Worm (Caenorhabditis elegans) whole organism, late embryonic: Measurements from ENCODE around the gene add-1.

Experiments
- C08G9.2 ChIP-seq: sonication (generic microtip); optimal IDR thresholded peaks from 2 replicates; lab custom pipeline; 2016; ENCODE audit warnings: mild to moderate bottlenecking, missing genetic modification characterization, moderate library complexity, missing compliant biosample characterization
- C38D4.7 ChIP-seq: fragments of 200-800 bp; sonication (Bioruptor generic); optimal IDR thresholded peaks from 2 replicates; lab custom pipeline; 2018; ENCODE audit warnings: mild to moderate bottlenecking, missing genetic modification characterization, moderate library complexity, missing compliant biosample characterization
- K09A11.1 ChIP-seq: sonication (generic microtip); optimal IDR thresholded peaks from 2 replicates; lab custom pipeline; 2017; ENCODE audit warnings: antibody characterized with exemption, mild to moderate bottlenecking, missing genetic modification characterization, missing compliant biosample characterization; ENCODE audit not compliant: insufficient read depth
- T23F11.4 ChIP-seq: fragments of 200-800 bp; sonication (Bioruptor generic); optimal IDR thresholded peaks from 2 replicates; lab custom pipeline; 2018; ENCODE audit warnings: mild to moderate bottlenecking, missing genetic modification characterization, missing compliant biosample characterization
- ahr-1 ChIP-seq: sonication (generic microtip); optimal IDR thresholded peaks from 2 replicates; lab custom pipeline; 2016; ENCODE audit warnings: missing genetic modification characterization, missing compliant biosample characterization
- ama-1 ChIP-seq: fragments of 150-350 bp; optimal IDR thresholded peaks from 2 replicates; lab custom pipeline; 2014
- ceh-22 ChIP-seq: sonication (generic microtip); optimal IDR thresholded peaks from 2 replicates; lab custom pipeline; 2017; ENCODE audit warnings: missing biosample characterization, missing genetic modification characterization
- ceh-30 ChIP-seq: fragments of 150-350 bp; optimal IDR thresholded peaks from 2 replicates; lab custom pipeline; 2014; ENCODE audit warnings: missing biosample characterization, missing genetic modification characterization
- ceh-45 ChIP-seq: fragments of 200-800 bp; sonication (Bioruptor generic); IDR thresholded peaks from 2 replicates; pipeline ENCODE4 v1.3.6; 2022; ENCODE audit warnings: missing genetic modification reagents, missing genetic modification characterization, missing compliant biosample characterization
- ceh-48 ChIP-seq: sonication (generic microtip); optimal IDR thresholded peaks from 2 replicates; lab custom pipeline; 2016; ENCODE audit warnings: missing genetic modification characterization, inconsistent platforms, missing compliant biosample characterization
- ceh-9 ChIP-seq: sonication (generic microtip); optimal IDR thresholded peaks from 2 replicates; lab custom pipeline; 2016; ENCODE audit warnings: mild to moderate bottlenecking, missing genetic modification characterization, inconsistent platforms, missing compliant biosample characterization
- dve-1 ChIP-seq: sonication (generic microtip); optimal IDR thresholded peaks from 2 replicates; lab custom pipeline; 2017; ENCODE audit warnings: antibody characterized with exemption, mild to moderate bottlenecking, missing genetic modification characterization, missing compliant biosample characterization
- elt-2 ChIP-seq: sonication (generic microtip); optimal IDR thresholded peaks from 2 replicates; lab custom pipeline; 2016; ENCODE audit warnings: missing genetic modification reagents, missing genetic modification characterization, missing compliant biosample characterization
- elt-4 ChIP-seq: sonication (generic microtip); optimal IDR thresholded peaks from 2 replicates; lab custom pipeline; 2016; ENCODE audit warnings: missing genetic modification characterization, missing compliant biosample characterization
- ets-4 ChIP-seq: sonication (generic microtip); optimal IDR thresholded peaks from 2 replicates; lab custom pipeline; 2016; ENCODE audit warnings: missing genetic modification characterization, missing compliant biosample characterization
- eyg-1 ChIP-seq: sonication (generic microtip); optimal IDR thresholded peaks from 2 replicates; lab custom pipeline; 2016; ENCODE audit warnings: missing genotype, missing genetic modification characterization, missing compliant biosample characterization
- fkh-10 ChIP-seq: fragments of 150-350 bp; optimal IDR thresholded peaks from 2 replicates; lab custom pipeline; 2014; ENCODE audit warnings: missing biosample characterization, missing genetic modification reagents, missing genetic modification characterization
- fkh-6 ChIP-seq: sonication (generic microtip); optimal IDR thresholded peaks from 2 replicates; lab custom pipeline; 2016; ENCODE audit warnings: missing genetic modification characterization, missing compliant biosample characterization
- gmeb-2 ChIP-seq: sonication (generic microtip); optimal IDR thresholded peaks from 2 replicates; lab custom pipeline; 2016; ENCODE audit warnings: missing genetic modification characterization, inconsistent platforms, missing compliant biosample characterization
- hlh-15 ChIP-seq: sonication (generic microtip); optimal IDR thresholded peaks from 2 replicates; lab custom pipeline; 2016; ENCODE audit warnings: missing genetic modification characterization, missing compliant biosample characterization
- hlh-6 ChIP-seq: sonication (generic microtip); optimal IDR thresholded peaks from 2 replicates; lab custom pipeline; 2016; ENCODE audit warnings: missing genotype, missing genetic modification characterization, missing compliant biosample characterization
- hlh-8 ChIP-seq: sonication (generic microtip); optimal IDR thresholded peaks from 2 replicates; lab custom pipeline; 2016; ENCODE audit warnings: missing genotype, missing genetic modification characterization, missing compliant biosample characterization
- lim-6 ChIP-seq: sonication (generic microtip); optimal IDR thresholded peaks from 2 replicates; lab custom pipeline; 2016; ENCODE audit warnings: missing genetic modification characterization, missing compliant biosample characterization
- mec-3 ChIP-seq: sonication (generic microtip); optimal IDR thresholded peaks from 2 replicates; lab custom pipeline; 2016; ENCODE audit warnings: borderline replicate concordance, missing genetic modification characterization, missing compliant biosample characterization
- odd-2 ChIP-seq: sonication (generic microtip); optimal IDR thresholded peaks from 2 replicates; lab custom pipeline; 2017; ENCODE audit warnings: antibody characterized with exemption, mild to moderate bottlenecking, missing genetic modification characterization, missing compliant biosample characterization
- pag-3 ChIP-seq: sonication (generic microtip); optimal IDR thresholded peaks from 2 replicates; lab custom pipeline; 2016; ENCODE audit warnings: missing compliant biosample characterization, missing genetic modification characterization, borderline replicate concordance
- pat-9 ChIP-seq: fragments of 200-800 bp; sonication (Bioruptor generic); optimal IDR thresholded peaks from 2 replicates; lab custom pipeline; 2018; ENCODE audit warnings: mild to moderate bottlenecking, missing genetic modification characterization, moderate library complexity, missing compliant biosample characterization
- pax-1 ChIP-seq: fragments of 150-350 bp; optimal IDR thresholded peaks from 2 replicates; lab custom pipeline; 2014; ENCODE audit warnings: missing biosample characterization, missing genetic modification characterization
- pha-4 ChIP-seq: fragments of 150-350 bp; optimal IDR thresholded peaks from 2 replicates; lab custom pipeline; 2018; ENCODE audit warnings: missing biosample characterization, missing genetic modification reagents, missing genetic modification characterization
- pqm-1 ChIP-seq: sonication (generic microtip); optimal IDR thresholded peaks from 2 replicates; lab custom pipeline; 2016; ENCODE audit warnings: missing genetic modification characterization, missing compliant biosample characterization
- ref-2 ChIP-seq: sonication (generic microtip); optimal IDR thresholded peaks from 2 replicates; lab custom pipeline; 2016; ENCODE audit warnings: missing genetic modification characterization, missing compliant biosample characterization
- sox-4 ChIP-seq: sonication (generic microtip); optimal IDR thresholded peaks from 2 replicates; lab custom pipeline; 2017; ENCODE audit warnings: mild to moderate bottlenecking, missing genetic modification characterization, inconsistent platforms, missing compliant biosample characterization
- syd-9 ChIP-seq: sonication (generic microtip); optimal IDR thresholded peaks from 2 replicates; lab custom pipeline; 2016; ENCODE audit warnings: mild to moderate bottlenecking, missing genetic modification characterization, moderate library complexity, missing compliant biosample characterization
- tbx-2 ChIP-seq: sonication (generic microtip); optimal IDR thresholded peaks from 2 replicates; lab custom pipeline; 2016; ENCODE audit warnings: missing genetic modification characterization, missing compliant biosample characterization
- ttx-3 ChIP-seq: sonication (generic microtip); optimal IDR thresholded peaks from 2 replicates; lab custom pipeline; 2016; ENCODE audit warnings: missing genetic modification reagents, missing genetic modification characterization, missing compliant biosample characterization
- unc-42 ChIP-seq: sonication (generic microtip); optimal IDR thresholded peaks from 2 replicates; lab custom pipeline; 2016; ENCODE audit warnings: missing genotype, missing genetic modification characterization, missing compliant biosample characterization
- unc-55 ChIP-seq: sonication (generic microtip); optimal IDR thresholded peaks from 2 replicates; lab custom pipeline; 2017; ENCODE audit warnings: missing biosample characterization, missing genetic modification reagents, missing genetic modification characterization
- unc-86 ChIP-seq: sonication (generic microtip); optimal IDR thresholded peaks from 2 replicates; lab custom pipeline; 2016; ENCODE audit warnings: missing genetic modification characterization, missing compliant biosample characterization

add-1 gene

DNA sequence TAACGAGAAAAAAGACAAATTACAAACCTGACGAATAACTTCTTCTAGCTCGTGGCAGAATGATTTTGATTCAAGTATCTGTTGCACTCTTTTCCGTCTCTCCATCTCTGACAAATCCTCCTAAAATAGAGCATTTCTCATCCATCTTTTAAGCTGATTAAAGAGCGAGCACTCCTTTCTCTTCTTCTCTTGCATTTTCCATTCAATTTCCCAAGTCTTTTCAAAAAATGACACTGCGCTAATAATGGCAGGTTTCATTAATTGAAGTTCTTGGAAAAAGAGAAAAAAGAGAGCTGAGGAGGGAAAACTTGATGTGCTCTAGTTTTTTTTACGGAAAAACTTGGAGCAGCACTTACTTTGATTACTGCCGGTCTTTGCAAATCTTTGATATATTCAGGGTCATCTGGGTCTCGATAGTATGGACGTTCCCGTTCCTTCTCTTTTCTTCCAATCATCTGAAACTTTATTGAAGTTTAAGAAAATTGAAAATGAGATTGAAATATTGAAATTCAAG, at the start of gene add-1:
Gene add-1 (minus strand): TSS at position 464 of the 514 bp plus-strand sequence.
- TF ChIP-seq unc-42 (tag; lab: Kevin White, UChicago): peak; percentile 47
- no peak for TF ChIP-seq K09A11.1 (tag; lab: Kevin White, UChicago)

- TF ChIP-seq pqm-1 (tag; lab: Kevin White, UChicago): no peak
- no peak for TF ChIP-seq syd-9 (tag; lab: Kevin White, UChicago)
- TF ChIP-seq ama-1 (lab: Kevin White, UChicago): no peak
- TF ChIP-seq ceh-30 (tag; lab: Kevin White, UChicago): no peak
These were observed 46.0 kb upstream of the add-1 start, which contains the start of gene K05B2.2 for ce11 chrX:4905804-4906203. TSS of gene K05B2.2 (plus strand) at chrX:4906081.

DNA sequence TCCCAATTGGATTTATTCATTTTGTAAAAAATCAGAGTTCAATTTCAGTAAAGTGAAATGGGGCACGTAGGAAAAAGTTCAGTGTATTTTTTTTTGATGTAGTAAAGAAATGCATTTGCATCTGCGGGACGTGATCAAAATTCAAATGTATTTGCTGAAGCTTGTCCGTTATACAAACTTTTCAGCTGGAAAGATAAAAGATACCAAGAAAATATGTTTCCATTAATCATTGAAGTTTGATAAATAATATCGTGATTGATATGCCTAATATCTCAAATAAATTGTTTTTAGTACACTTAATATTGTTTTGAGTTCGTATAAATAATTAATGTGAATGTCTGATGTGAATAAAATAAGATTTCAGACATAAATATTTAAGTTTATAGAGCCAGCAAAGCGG, 42.5 kb upstream of the add-1 start:
- TF ChIP-seq hlh-8: no peak
- TF ChIP-seq gmeb-2 (tag; lab: Kevin White, UChicago): no peak
- TF ChIP-seq ahr-1: no peak
- no peak for TF ChIP-seq ets-4
- no peak for TF ChIP-seq ceh-9 (tag; lab: Kevin White, UChicago)
- peak; percentile 34 for TF ChIP-seq unc-42 (tag; lab: Kevin White, UChicago)
- no peak for TF ChIP-seq elt-2 (tag; lab: Kevin White, UChicago)
- TF ChIP-seq, all 69 proteins: peak for 1

- TF ChIP-seq mec-3 (tag; lab: Kevin White, UChicago) (no peak), ceh-48 (no peak), unc-42 (tag; lab: Kevin White, UChicago) (peak; percentile 76), dve-1 (tag; lab: Kevin White, UChicago) (no peak), gmeb-2 (tag; lab: Kevin White, UChicago) (no peak), hlh-8 (no peak), ceh-22 (tag; lab: Kevin White, UChicago) (no peak), pag-3 (tag; lab: Kevin White, UChicago) (no peak), C08G9.2 (no peak)
These were observed 42.1 kb upstream of the add-1 start for ce11 chrX:4901974-4902373.

- TF ChIP-seq tbx-2 (no peak), lim-6 (no peak), ceh-30 (tag; lab: Kevin White, UChicago) (no peak), pha-4 (tag; lab: Kevin White, UChicago) (no peak), fkh-10 (no peak), odd-2 (tag; lab: Kevin White, UChicago) (no peak), sox-4 (no peak), C08G9.2 (no peak)
These were observed 40.8 kb upstream of the add-1 start, which contains the start of gene T07F12.4 for ce11 chrX:4900685-4901084. TSS of gene T07F12.4 (minus strand) at chrX:4900814.

DNA sequence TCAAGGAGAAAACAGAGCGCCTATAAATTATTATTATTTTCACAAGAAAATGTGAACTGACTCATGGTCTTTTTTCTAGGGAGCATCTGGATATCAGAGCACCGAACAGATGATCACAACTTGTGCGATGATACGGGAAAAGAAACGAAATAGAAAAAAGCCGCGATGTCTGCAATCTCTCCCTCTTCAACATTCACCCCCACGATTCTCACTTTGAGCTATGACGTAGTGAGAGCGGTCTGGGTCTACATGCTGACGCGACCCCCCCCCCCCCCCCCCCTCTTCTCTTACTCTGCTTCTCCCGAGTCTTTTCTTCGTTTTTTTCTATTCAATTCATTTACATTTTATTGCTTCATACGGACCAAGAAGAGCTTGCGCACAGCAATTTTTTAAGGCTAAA, 39.8 kb upstream of the add-1 start:
- TF ChIP-seq pqm-1 (tag; lab: Kevin White, UChicago) (no peak), tbx-2 (no peak), lim-6 (no peak), K09A11.1 (tag; lab: Kevin White, UChicago) (no peak), pax-1 (tag; lab: Kevin White, UChicago) (no peak), C38D4.7 (GFP tag; lab: Kevin White, UChicago) (no peak), ref-2 (tag; lab: Kevin White, UChicago) (no peak), hlh-15 (no peak), eyg-1 (tag; lab: Kevin White, UChicago) (no peak), elt-4 (tag; lab: Kevin White, UChicago) (no peak), ceh-45 (no peak), fkh-6 (tag; lab: Kevin White, UChicago) (no peak), pat-9 (tag; lab: Kevin White, UChicago) (no peak), unc-55 (GFP tag; lab: Kevin White, UChicago) (no peak), unc-86 (tag; lab: Kevin White, UChicago) (no peak), hlh-6 (no peak), T23F11.4 (GFP tag; lab: Kevin White, UChicago) (no peak), odd-2 (tag; lab: Kevin White, UChicago) (no peak), ceh-9 (tag; lab: Kevin White, UChicago) (no peak), ttx-3 (no peak)
